Worm (Caenorhabditis elegans) whole organism, mixed stage, embryonic: ENCODE measurements around the gene anoh-1.

Experiments
- ces-1 ChIP-seq: fragments of 150-350 bp; optimal IDR thresholded peaks from 2 replicates; lab custom pipeline; 2014; ENCODE audit warnings: missing biosample characterization, missing genetic modification reagents, missing genetic modification characterization
- elt-3 ChIP-seq: fragments of 150-350 bp; optimal IDR thresholded peaks from 2 replicates; lab custom pipeline; 2014; ENCODE audit warnings: missing biosample characterization, missing genetic modification characterization
- nhr-76 ChIP-seq: sonication (generic microtip); optimal IDR thresholded peaks from 2 replicates; lab custom pipeline; 2017; ENCODE audit warnings: missing biosample characterization, missing genetic modification characterization
- pha-4 ChIP-seq: fragments of 150-350 bp; optimal IDR thresholded peaks from 2 replicates; lab custom pipeline; 2018; ENCODE audit warnings: missing biosample characterization, missing genetic modification reagents, missing genetic modification characterization
- unc-120 ChIP-seq: sonication (generic microtip); optimal IDR thresholded peaks from 2 replicates; lab custom pipeline; 2017; ENCODE audit warnings: missing genetic modification characterization, missing compliant biosample characterization; ENCODE audit not compliant: poor library complexity, severe bottlenecking

ce11 chrIII:13216488-13217016 lies 29.8 kb upstream of the anoh-1 start:
- TF ChIP-seq unc-120: no peak
- TF ChIP-seq elt-3 (tag; lab: Kevin White, UChicago): no peak
- TF ChIP-seq pha-4 (tag; lab: Kevin White, UChicago): no peak
- no peak for TF ChIP-seq nhr-76 (tag; lab: Kevin White, UChicago)
- TF ChIP-seq ces-1 (GFP tag; lab: Kevin White, UChicago): no peak
